Worm (Caenorhabditis elegans) whole organism, mixed stage, embryonic: ENCODE results near the gene pas-7.

Experiments used
- M03D4.4 ChIP-seq: sonication (generic microtip); optimal IDR thresholded peaks from 2 replicates; lab custom pipeline; 2017; ENCODE audit warnings: mild to moderate bottlenecking, missing genetic modification characterization, missing compliant biosample characterization
- bed-3 ChIP-seq: fragments of 200-800 bp; sonication (Bioruptor generic); optimal IDR thresholded peaks from 3 replicates; lab custom pipeline; 2018; ENCODE audit warnings: mild to moderate bottlenecking, missing genetic modification characterization, moderate library complexity, missing compliant biosample characterization
- blmp-1 ChIP-seq: fragments of 150-350 bp; optimal IDR thresholded peaks from 2 replicates; lab custom pipeline; 2014; ENCODE audit warnings: missing biosample characterization, missing genetic modification characterization
- ceh-43 ChIP-seq: fragments of 200-800 bp; sonication (Bioruptor generic); optimal IDR thresholded peaks from 2 replicates; lab custom pipeline; 2018; ENCODE audit warnings: mild to moderate bottlenecking, missing genetic modification characterization, moderate library complexity, missing compliant biosample characterization
- ces-1 ChIP-seq: fragments of 150-350 bp; optimal IDR thresholded peaks from 2 replicates; lab custom pipeline; 2014; ENCODE audit warnings: missing biosample characterization, missing genetic modification reagents, missing genetic modification characterization
- cnd-1 ChIP-seq: fragments of 200-800 bp; sonication (Bioruptor generic); optimal IDR thresholded peaks from 2 replicates; lab custom pipeline; 2018; ENCODE audit warnings: mild to moderate bottlenecking, missing genetic modification characterization, missing compliant biosample characterization
- drap-1 ChIP-seq: fragments of 200-800 bp; sonication (Bioruptor generic); optimal IDR thresholded peaks from 3 replicates; lab custom pipeline; 2018; ENCODE audit warnings: mild to moderate bottlenecking, missing genetic modification characterization, missing compliant biosample characterization
- elt-1 ChIP-seq: sonication (generic microtip); optimal IDR thresholded peaks from 2 replicates; lab custom pipeline; 2017; ENCODE audit warnings: missing genetic modification characterization, mild to moderate bottlenecking, missing compliant biosample characterization, antibody characterized with exemption, moderate library complexity, borderline replicate concordance; ENCODE audit not compliant: insufficient read depth
- elt-3 ChIP-seq: fragments of 150-350 bp; optimal IDR thresholded peaks from 2 replicates; lab custom pipeline; 2014; ENCODE audit warnings: missing biosample characterization, missing genetic modification characterization
- ham-2 ChIP-seq: fragments of 200-800 bp; sonication (Bioruptor generic); optimal IDR thresholded peaks from 2 replicates; lab custom pipeline; 2018; ENCODE audit warnings: mild to moderate bottlenecking, missing genetic modification characterization, missing compliant biosample characterization
- hlh-1 ChIP-seq: fragments of 150-350 bp; optimal IDR thresholded peaks from 2 replicates; lab custom pipeline; 2014; ENCODE audit warnings: missing biosample characterization, missing genetic modification reagents, missing genetic modification characterization
- lin-13 ChIP-seq: fragments of 150-350 bp; optimal IDR thresholded peaks from 2 replicates; lab custom pipeline; 2014; ENCODE audit warnings: missing biosample characterization, missing genetic modification characterization
- lin-32 ChIP-seq: fragments of 200-800 bp; sonication (Bioruptor generic); optimal IDR thresholded peaks from 2 replicates; lab custom pipeline; 2018; ENCODE audit warnings: mild to moderate bottlenecking, missing genetic modification characterization, missing compliant biosample characterization
- lsy-2 ChIP-seq: fragments of 150-350 bp; optimal IDR thresholded peaks from 2 replicates; lab custom pipeline; 2014; ENCODE audit warnings: missing biosample characterization, missing genetic modification characterization
- mab-5 ChIP-seq: fragments of 150-350 bp; optimal IDR thresholded peaks from 2 replicates; lab custom pipeline; 2014; ENCODE audit warnings: missing biosample characterization, missing genetic modification characterization
- mep-1 ChIP-seq: fragments of 150-350 bp; optimal IDR thresholded peaks from 2 replicates; lab custom pipeline; 2017; ENCODE audit warnings: missing biosample characterization, missing genetic modification reagents, missing genetic modification characterization, inconsistent platforms
- mls-2 ChIP-seq: sonication (generic microtip); optimal IDR thresholded peaks from 2 replicates; lab custom pipeline; 2016; ENCODE audit warnings: mild to moderate bottlenecking, missing genetic modification characterization, moderate library complexity, missing compliant biosample characterization
- nhr-12 ChIP-seq: fragments of 150-350 bp; optimal IDR thresholded peaks from 2 replicates; lab custom pipeline; 2014; ENCODE audit warnings: missing biosample characterization, missing genetic modification characterization
- nhr-2 ChIP-seq: fragments of 150-350 bp; optimal IDR thresholded peaks from 2 replicates; lab custom pipeline; 2014; ENCODE audit warnings: missing biosample characterization, missing genetic modification characterization
- nhr-237 ChIP-seq: fragments of 150-350 bp; optimal IDR thresholded peaks from 2 replicates; lab custom pipeline; 2014; ENCODE audit warnings: missing biosample characterization, missing genetic modification characterization
- nhr-28 ChIP-seq: fragments of 150-350 bp; optimal IDR thresholded peaks from 2 replicates; lab custom pipeline; 2014; ENCODE audit warnings: missing biosample characterization, missing genetic modification characterization
- nhr-76 ChIP-seq: sonication (generic microtip); optimal IDR thresholded peaks from 2 replicates; lab custom pipeline; 2017; ENCODE audit warnings: missing biosample characterization, missing genetic modification characterization
- snpc-4 ChIP-seq: fragments of 150-350 bp; optimal IDR thresholded peaks from 2 replicates; lab custom pipeline; 2014; ENCODE audit warnings: missing biosample characterization, missing genetic modification characterization
- sptf-1 ChIP-seq: sonication (generic microtip); optimal IDR thresholded peaks from 2 replicates; lab custom pipeline; 2017; ENCODE audit warnings: mild to moderate bottlenecking, missing genetic modification characterization, moderate library complexity, missing compliant biosample characterization
- tbx-8 ChIP-seq: fragments of 200-800 bp; sonication (Bioruptor generic); optimal IDR thresholded peaks from 2 replicates; lab custom pipeline; 2018; ENCODE audit warnings: mild to moderate bottlenecking, missing genetic modification characterization, moderate library complexity, missing compliant biosample characterization
- unc-120 ChIP-seq: sonication (generic microtip); optimal IDR thresholded peaks from 2 replicates; lab custom pipeline; 2017; ENCODE audit warnings: missing genetic modification characterization, missing compliant biosample characterization; ENCODE audit not compliant: poor library complexity, severe bottlenecking
- unc-39 ChIP-seq: fragments of 150-350 bp; optimal IDR thresholded peaks from 2 replicates; lab custom pipeline; 2014; ENCODE audit warnings: missing biosample characterization, missing genetic modification characterization
- unc-62 ChIP-seq: fragments of 150-350 bp; optimal IDR thresholded peaks from 2 replicates; lab custom pipeline; 2014; ENCODE audit warnings: missing biosample characterization, missing genetic modification reagents, missing genetic modification characterization
- zip-8 ChIP-seq: fragments of 150-350 bp; optimal IDR thresholded peaks from 2 replicates; lab custom pipeline; 2014; ENCODE audit warnings: missing biosample characterization, missing genetic modification characterization
- ztf-11 ChIP-seq: fragments of 150-350 bp; optimal IDR thresholded peaks from 2 replicates; lab custom pipeline; 2014; ENCODE audit warnings: missing biosample characterization, missing genetic modification characterization

The pas-7 gene

ce11 chrII:10134285-10134995 is 34.8 kb upstream of the pas-7 start, which contains the start of gene F27E5.9:
Gene F27E5.9 (plus strand): TSS chrII:10134945.
- TF ChIP-seq tbx-8 (GFP tag; lab: Kevin White, UChicago) (no peak), nhr-12 (tag; lab: Kevin White, UChicago) (no peak), blmp-1 (no peak), ces-1 (GFP tag; lab: Kevin White, UChicago) (no peak)

- TF ChIP-seq bed-3 (GFP tag; lab: Kevin White, UChicago) (no peak), sptf-1 (tag; lab: Kevin White, UChicago) (no peak), ztf-11 (tag; lab: Kevin White, UChicago) (no peak), cnd-1 (no peak), zip-8 (tag; lab: Kevin White, UChicago) (no peak), lin-32 (no peak)
Measured at ce11 chrII:10132818-10133217, 33.2 kb upstream of the pas-7 start.

ce11 chrII:10131760-10132159 is 32.1 kb upstream of the pas-7 start, which contains the start of gene F27E5.5:
Gene F27E5.5 (minus strand): TSS chrII:10131860.
- TF ChIP-seq tbx-8 (GFP tag; lab: Kevin White, UChicago) (no peak), unc-39 (tag; lab: Kevin White, UChicago) (no peak), drap-1 (GFP tag; lab: Kevin White, UChicago) (no peak), ces-1 (GFP tag; lab: Kevin White, UChicago) (no peak), bed-3 (GFP tag; lab: Kevin White, UChicago) (no peak), hlh-1 (no peak), snpc-4 (no peak), zip-8 (tag; lab: Kevin White, UChicago) (no peak), nhr-2 (tag; lab: Kevin White, UChicago) (no peak), ceh-43 (no peak), mls-2 (tag; lab: Kevin White, UChicago) (no peak), ztf-11 (tag; lab: Kevin White, UChicago) (no peak), lsy-2 (no peak), nhr-237 (tag; lab: Kevin White, UChicago) (no peak), mab-5 (tag; lab: Kevin White, UChicago) (no peak), nhr-76 (tag; lab: Kevin White, UChicago) (no peak), ham-2 (GFP tag; lab: Kevin White, UChicago) (no peak)

ce11 chrII:10127389-10127788 is 27.7 kb upstream of the pas-7 start, which contains the start of gene F27E5.8:
Gene F27E5.8 (minus strand): TSS chrII:10127489.
- TF ChIP-seq mep-1 (no peak), unc-62 (GFP tag; lab: Kevin White, UChicago) (no peak), elt-3 (tag; lab: Kevin White, UChicago) (no peak), nhr-237 (tag; lab: Kevin White, UChicago) (no peak), lsy-2 (no peak)

- TF ChIP-seq unc-62 (GFP tag; lab: Kevin White, UChicago) = no peak
- no peak for TF ChIP-seq M03D4.4 (tag; lab: Kevin White, UChicago)
- TF ChIP-seq unc-120 (tag; lab: Kevin White, UChicago) = no peak
- no peak for TF ChIP-seq nhr-12 (tag; lab: Kevin White, UChicago)
- TF ChIP-seq bed-3 (GFP tag; lab: Kevin White, UChicago) = no peak
- TF ChIP-seq snpc-4 = no peak
- TF ChIP-seq nhr-237 (tag; lab: Kevin White, UChicago) = no peak
- no peak for TF ChIP-seq nhr-28 (tag; lab: Kevin White, UChicago)
- no peak for TF ChIP-seq hlh-1
- TF ChIP-seq lin-32 = no peak
- no peak for TF ChIP-seq mab-5 (tag; lab: Kevin White, UChicago)
- no peak for TF ChIP-seq drap-1 (GFP tag; lab: Kevin White, UChicago)
- TF ChIP-seq elt-1 (tag; lab: Kevin White, UChicago) = no peak
- TF ChIP-seq unc-39 (tag; lab: Kevin White, UChicago) = no peak
- TF ChIP-seq ham-2 (GFP tag; lab: Kevin White, UChicago) = no peak
- no peak for TF ChIP-seq ceh-43
- TF ChIP-seq lin-13 = no peak
- TF ChIP-seq nhr-76 (tag; lab: Kevin White, UChicago) = no peak
Measured at ce11 chrII:10122465-10122864, 22.8 kb upstream of the pas-7 start, which contains the start of gene F27E5.7. Gene F27E5.7 (plus strand): TSS chrII:10122765.
